Fruit fly (Drosophila melanogaster) whole organism, prepupa: ENCODE measurements around the gene Trm7-32.

Source experiments
- Blimp-1 ChIP-seq: fragments of 200-800 bp; sonication (Bioruptor generic); optimal IDR thresholded peaks from 3 replicates; lab custom pipeline; 2017; ENCODE audit warnings: missing biosample characterization, missing genetic modification characterization, mild to moderate bottlenecking, moderate library complexity, missing genetic modification reagents
- CG10631 ChIP-seq: fragments of 200-800 bp; sonication (Bioruptor generic); optimal IDR thresholded peaks from 2 replicates; lab custom pipeline; 2016; ENCODE audit warnings: missing biosample characterization, missing genetic modification characterization
- CG10669 ChIP-seq: fragments of 200-800 bp; sonication (Bioruptor generic); optimal IDR thresholded peaks from 3 replicates; lab custom pipeline; 2018; ENCODE audit warnings: missing biosample characterization, mild to moderate bottlenecking, missing genetic modification characterization, moderate library complexity
- CG11294 ChIP-seq: fragments of 200-800 bp; sonication (Bioruptor generic); IDR thresholded peaks from 2 replicates; pipeline ENCODE4 v1.3.6; 2022; ENCODE audit warnings: missing biosample characterization, missing genetic modification characterization
- CG11762 ChIP-seq: fragments of 200-800 bp; sonication (Bioruptor generic); optimal IDR thresholded peaks from 3 replicates; lab custom pipeline; 2016; ENCODE audit warnings: missing biosample characterization, missing genetic modification characterization; ENCODE audit not compliant: insufficient read depth
- CG11902 ChIP-seq: fragments of 200-800 bp; sonication (Bioruptor generic); optimal IDR thresholded peaks from 3 replicates; lab custom pipeline; 2016; ENCODE audit warnings: missing biosample characterization, missing genetic modification characterization
- CG16779 ChIP-seq: fragments of 200-800 bp; sonication (Bioruptor generic); optimal IDR thresholded peaks from 3 replicates; lab custom pipeline; 2017; ENCODE audit warnings: missing biosample characterization, mild to moderate bottlenecking, missing genetic modification characterization
- CG3032 ChIP-seq: fragments of 200-800 bp; optimal IDR thresholded peaks from 2 replicates; lab custom pipeline; 2019; ENCODE audit warnings: missing biosample characterization, mild to moderate bottlenecking, missing genetic modification characterization, moderate library complexity
- CG31627 ChIP-seq: fragments of 200-800 bp; sonication (Bioruptor generic); optimal IDR thresholded peaks from 3 replicates; lab custom pipeline; 2016; ENCODE audit warnings: missing biosample characterization, missing genetic modification characterization
- CG34406 ChIP-seq: fragments of 200-800 bp; sonication (Bioruptor generic); optimal IDR thresholded peaks from 3 replicates; lab custom pipeline; 2016; ENCODE audit warnings: missing biosample characterization, missing genetic modification characterization
- CG4318 ChIP-seq: fragments of 200-800 bp; sonication (Bioruptor generic); optimal IDR thresholded peaks from 3 replicates; lab custom pipeline; 2017; ENCODE audit warnings: missing biosample characterization, mild to moderate bottlenecking, missing genetic modification characterization
- CG6163 ChIP-seq: fragments of 200-800 bp; sonication (Bioruptor generic); IDR thresholded peaks from 3 replicates; pipeline ENCODE4 v1.3.6; 2022; ENCODE audit warnings: missing biosample characterization, missing genetic modification characterization
- CG6276 ChIP-seq: fragments of 200-800 bp; sonication (Bioruptor generic); optimal IDR thresholded peaks from 2 replicates; lab custom pipeline; 2017; ENCODE audit warnings: missing biosample characterization, mild to moderate bottlenecking, missing genetic modification characterization
- CG6792 ChIP-seq: fragments of 200-800 bp; sonication (Bioruptor generic); optimal IDR thresholded peaks from 3 replicates; lab custom pipeline; 2016; ENCODE audit warnings: missing biosample characterization, missing genetic modification characterization
- CG6808 ChIP-seq: fragments of 200-800 bp; sonication (Bioruptor generic); optimal IDR thresholded peaks from 3 replicates; lab custom pipeline; 2017; ENCODE audit warnings: missing biosample characterization, missing genetic modification characterization, mild to moderate bottlenecking, moderate library complexity, missing genetic modification reagents
- CG6854 ChIP-seq: fragments of 200-800 bp; sonication (Bioruptor generic); optimal IDR thresholded peaks from 2 replicates; lab custom pipeline; 2017; ENCODE audit warnings: missing biosample characterization, mild to moderate bottlenecking, missing genetic modification characterization
- CG7368 ChIP-seq: fragments of 200-800 bp; sonication (Bioruptor generic); optimal IDR thresholded peaks from 3 replicates; lab custom pipeline; 2016; ENCODE audit warnings: missing biosample characterization, missing genetic modification characterization
- CG8119 ChIP-seq: fragments of 200-800 bp; sonication (Bioruptor generic); IDR thresholded peaks from 3 replicates; pipeline ENCODE4 v1.3.6; 2022; ENCODE audit warnings: missing biosample characterization, missing genetic modification characterization
- CG8319 ChIP-seq: fragments of 200-800 bp; sonication (Bioruptor generic); optimal IDR thresholded peaks from 3 replicates; lab custom pipeline; 2016; ENCODE audit warnings: missing biosample characterization, missing genetic modification characterization
- CG8632 ChIP-seq: fragments of 200-800 bp; sonication (Bioruptor generic); optimal IDR thresholded peaks from 3 replicates; lab custom pipeline; 2016; ENCODE audit warnings: missing biosample characterization, missing genetic modification characterization
- Eip75B ChIP-seq: fragments of 200-800 bp; sonication (Bioruptor generic); optimal IDR thresholded peaks from 3 replicates; lab custom pipeline; 2016; ENCODE audit warnings: missing biosample characterization, missing genetic modification characterization
- Eip78C ChIP-seq: fragments of 200-800 bp; sonication (Bioruptor generic); peaks from one replicate; lab custom pipeline; 2016; ENCODE audit warnings: missing biosample characterization, missing genetic modification characterization
- Eip93F ChIP-seq: fragments of 200-800 bp; sonication (Bioruptor generic); optimal IDR thresholded peaks from 2 replicates; lab custom pipeline; 2016; ENCODE audit warnings: missing biosample characterization, mild to moderate bottlenecking, missing genetic modification characterization
- Ets21C ChIP-seq: fragments of 200-800 bp; sonication (Bioruptor generic); optimal IDR thresholded peaks from 3 replicates; lab custom pipeline; 2016; ENCODE audit warnings: missing biosample characterization, missing genetic modification characterization
- Ets96B ChIP-seq: fragments of 200-800 bp; optimal IDR thresholded peaks from 2 replicates; lab custom pipeline; 2019; ENCODE audit warnings: missing biosample characterization, mild to moderate bottlenecking, missing genetic modification characterization, moderate library complexity
- Gug ChIP-seq: fragments of 200-800 bp; sonication (Bioruptor generic); IDR thresholded peaks from 2 replicates; pipeline ENCODE4 v1.3.6; 2022; ENCODE audit warnings: missing biosample characterization, missing genetic modification characterization
- Hr38 ChIP-seq: sonication (Bioruptor generic); optimal IDR thresholded peaks from 2 replicates; lab custom pipeline; 2016; ENCODE audit warnings: missing biosample characterization, missing genetic modification characterization
- Hr39 ChIP-seq: fragments of 200-800 bp; sonication (Bioruptor generic); optimal IDR thresholded peaks from 2 replicates; lab custom pipeline; 2016; ENCODE audit warnings: missing biosample characterization, missing genetic modification characterization
- Lpt ChIP-seq: fragments of 200-800 bp; sonication (Bioruptor generic); optimal IDR thresholded peaks from 3 replicates; lab custom pipeline; 2016; ENCODE audit warnings: missing biosample characterization, missing genetic modification characterization
- Met ChIP-seq: fragments of 200-800 bp; sonication (Bioruptor generic); optimal IDR thresholded peaks from 3 replicates; lab custom pipeline; 2016; ENCODE audit warnings: missing biosample characterization, missing genetic modification characterization
- OdsH ChIP-seq: fragments of 200-800 bp; sonication (Bioruptor generic); optimal IDR thresholded peaks from 3 replicates; lab custom pipeline; 2016; ENCODE audit warnings: missing biosample characterization, missing genetic modification characterization
- Smox ChIP-seq: fragments of 200-800 bp; sonication (Bioruptor generic); optimal IDR thresholded peaks from 3 replicates; lab custom pipeline; 2016; ENCODE audit warnings: missing biosample characterization, missing genetic modification characterization
- Sox102F ChIP-seq: fragments of 200-800 bp; sonication (Bioruptor generic); optimal IDR thresholded peaks from 2 replicates; lab custom pipeline; 2016; ENCODE audit warnings: missing biosample characterization, mild to moderate bottlenecking, missing genetic modification characterization
- Sox14 ChIP-seq: fragments of 200-800 bp; sonication (Bioruptor generic); optimal IDR thresholded peaks from 3 replicates; lab custom pipeline; 2016; ENCODE audit warnings: missing biosample characterization, missing genetic modification characterization
- Sox15 ChIP-seq: fragments of 200-800 bp; sonication (Bioruptor generic); optimal IDR thresholded peaks from 3 replicates; lab custom pipeline; 2016; ENCODE audit warnings: missing biosample characterization, missing genetic modification characterization
- achi ChIP-seq: fragments of 200-800 bp; sonication (Bioruptor generic); optimal IDR thresholded peaks from 3 replicates; lab custom pipeline; 2016; ENCODE audit warnings: missing biosample characterization, missing genetic modification characterization
- cyc ChIP-seq: fragments of 200-800 bp; sonication (Bioruptor generic); optimal IDR thresholded peaks from 3 replicates; lab custom pipeline; 2016; ENCODE audit warnings: missing biosample characterization, missing genetic modification characterization
- dac ChIP-seq: fragments of 200-800 bp; sonication (Bioruptor generic); optimal IDR thresholded peaks from 2 replicates; lab custom pipeline; 2017; ENCODE audit warnings: missing biosample characterization, mild to moderate bottlenecking, missing genetic modification characterization
- dsx ChIP-seq: fragments of 200-800 bp; optimal IDR thresholded peaks from 3 replicates; lab custom pipeline; 2019; ENCODE audit warnings: missing biosample characterization, mild to moderate bottlenecking, missing genetic modification characterization, moderate library complexity; ENCODE audit not compliant: poor library complexity, severe bottlenecking
- eg ChIP-seq: fragments of 200-800 bp; sonication (Bioruptor generic); IDR thresholded peaks from 3 replicates; pipeline ENCODE4 v1.3.6; 2022; ENCODE audit warnings: missing biosample characterization, missing genetic modification characterization
- fd59A ChIP-seq: fragments of 200-800 bp; sonication (Bioruptor generic); optimal IDR thresholded peaks from 2 replicates; lab custom pipeline; 2017; ENCODE audit warnings: missing biosample characterization, mild to moderate bottlenecking, missing genetic modification characterization, missing genetic modification reagents
- fd85E ChIP-seq: fragments of 200-800 bp; sonication (Bioruptor generic); optimal IDR thresholded peaks from 3 replicates; lab custom pipeline; 2016; ENCODE audit warnings: missing biosample characterization, missing genetic modification characterization
- lz ChIP-seq: fragments of 200-800 bp; sonication (Bioruptor generic); optimal IDR thresholded peaks from 3 replicates; lab custom pipeline; 2016; ENCODE audit warnings: missing biosample characterization, missing genetic modification characterization
- net ChIP-seq: fragments of 200-800 bp; sonication (Bioruptor generic); optimal IDR thresholded peaks from 3 replicates; lab custom pipeline; 2016; ENCODE audit warnings: missing biosample characterization, missing genetic modification characterization
- pdm3 ChIP-seq: fragments of 200-800 bp; sonication (Bioruptor generic); optimal IDR thresholded peaks from 3 replicates; lab custom pipeline; 2016; ENCODE audit warnings: missing biosample characterization, missing genetic modification characterization
- salr ChIP-seq, 2 experiments: fragments of 200-800 bp; sonication (Bioruptor generic); optimal IDR thresholded peaks; 3 replicates each; lab custom pipeline; 2016 to 2018; ENCODE audit warnings: missing biosample characterization in 2 of 2, missing genetic modification characterization in 2 of 2, mild to moderate bottlenecking in 1 of 2
- spab ChIP-seq: fragments of 200-800 bp; sonication (Bioruptor generic); optimal IDR thresholded peaks from 2 replicates; lab custom pipeline; 2017; ENCODE audit warnings: missing biosample characterization, mild to moderate bottlenecking, missing genetic modification characterization, missing genetic modification reagents
- ss ChIP-seq, 2 experiments: fragments of 200-800 bp; sonication (Bioruptor generic); optimal IDR thresholded peaks; 2 replicates in 1 of 2; 3 replicates in 1 of 2; lab custom pipeline; 2017 to 2018; ENCODE audit warnings: mild to moderate bottlenecking in 2 of 2, missing biosample characterization in 2 of 2, missing genetic modification characterization in 2 of 2, moderate library complexity in 1 of 2
- svp ChIP-seq: fragments of 200-800 bp; sonication (Bioruptor generic); peaks from one replicate; lab custom pipeline; 2016; ENCODE audit warnings: missing biosample characterization, missing genetic modification characterization
- topi ChIP-seq: fragments of 200-800 bp; sonication (Bioruptor generic); optimal IDR thresholded peaks from 3 replicates; lab custom pipeline; 2016; ENCODE audit warnings: missing biosample characterization, missing genetic modification characterization

Trm7-32 gene

DNA sequence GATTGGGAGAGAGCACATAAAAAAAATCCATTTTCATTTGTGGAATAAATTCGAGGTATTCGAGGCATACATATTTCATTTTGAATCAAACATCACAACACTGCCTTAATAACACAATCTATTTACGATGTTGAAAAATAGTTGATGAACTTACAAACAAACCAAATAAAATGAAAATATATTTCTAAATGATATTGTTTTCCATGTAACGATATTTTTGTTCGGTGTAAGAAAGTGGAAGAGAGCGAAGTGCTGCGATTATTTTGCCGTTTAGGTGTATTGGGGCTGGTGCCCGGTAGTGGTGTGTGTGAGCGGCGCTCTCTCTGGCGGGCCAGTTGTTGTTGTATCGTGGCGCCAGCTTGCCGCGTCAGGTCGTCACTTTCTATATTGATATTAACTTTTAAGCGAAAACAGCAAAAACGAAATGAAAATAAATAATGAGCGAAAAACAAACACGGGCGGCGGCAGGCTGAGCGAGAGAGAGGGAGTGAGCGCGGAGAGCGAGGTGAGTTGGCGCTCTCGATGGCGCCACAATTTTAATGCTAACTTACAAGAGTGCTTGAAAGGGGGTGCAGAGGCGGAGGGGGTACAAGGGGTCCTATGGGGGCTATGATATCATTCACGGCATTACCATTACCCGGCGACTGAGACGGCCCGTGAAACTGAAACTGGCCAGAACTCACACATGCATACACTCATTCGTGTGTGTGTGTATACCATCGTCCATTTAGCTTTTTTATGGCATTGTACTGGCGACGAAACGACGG is 24.7 kb downstream of the Trm7-32 start:
- peak; percentile 99 for TF ChIP-seq svp (GFP tag; lab: Kevin White, UChicago)
- peak; percentile 98 for TF ChIP-seq topi (GFP tag; lab: Kevin White, UChicago)
- peak; percentile 92 for TF ChIP-seq Eip93F (GFP tag; lab: Kevin White, UChicago)
- TF ChIP-seq fd85E, result peak; percentile 80
- peak; percentile 97 for TF ChIP-seq Sox102F (GFP tag; lab: Kevin White, UChicago)
- TF ChIP-seq Ets21C (GFP tag; lab: Kevin White, UChicago), result peak; percentile 94
- peak; percentile 94 for TF ChIP-seq OdsH (GFP tag; lab: Kevin White, UChicago)
- TF ChIP-seq Lpt, result peak; percentile 89
- TF ChIP-seq CG11294, result peak; percentile 10; the same call in 1 of the 2 replicates
- peak; percentile 91 for TF ChIP-seq dac (GFP tag; lab: Kevin White, UChicago)
- peak; percentile 91 for TF ChIP-seq Ets96B (tag; lab: Kevin White, UChicago)
- TF ChIP-seq CG3032, result peak; percentile 82
- TF ChIP-seq Hr39 (GFP tag; lab: Kevin White, UChicago), result peak; percentile 96
- peak; percentile 93 for TF ChIP-seq CG10669 (GFP tag; lab: Kevin White, UChicago)
- TF ChIP-seq CG31627 (GFP tag; lab: Kevin White, UChicago), result peak; percentile 97
- TF ChIP-seq Eip78C, result peak; percentile 99
- peak; percentile 90 for TF ChIP-seq CG11762 (GFP tag; lab: Kevin White, UChicago)
- TF ChIP-seq salr (GFP tag; optimal IDR thresholded peaks at IDR 0.05; lab: Kevin White, UChicago), result peak; percentile 79 to 90
- TF ChIP-seq CG6854, result peak; percentile 86
- TF ChIP-seq CG4318 (GFP tag; lab: Kevin White, UChicago), result peak; percentile 92
- peak; percentile 93 for TF ChIP-seq CG8632
- TF ChIP-seq Met (GFP tag; lab: Kevin White, UChicago), result peak; percentile 98
- TF ChIP-seq Blimp-1, result peak; percentile 96
- TF ChIP-seq CG7368, result peak; percentile 90
- peak; percentile 84 for TF ChIP-seq spab (GFP tag; lab: Kevin White, UChicago)
- peak; percentile 88 to 92 for TF ChIP-seq ss (GFP tag; optimal IDR thresholded peaks at IDR 0.05; lab: Kevin White, UChicago)
- TF ChIP-seq net, result peak; percentile 95
- peak; percentile 98 for TF ChIP-seq lz (GFP tag; lab: Kevin White, UChicago)
- peak; percentile 90 for TF ChIP-seq Sox15 (GFP tag; lab: Kevin White, UChicago)
- TF ChIP-seq Eip75B, result peak; percentile 97
- TF ChIP-seq CG6163 (GFP tag; lab: Robert Waterston, UW), result peak; percentile 91
- TF ChIP-seq Hr38 (GFP tag; lab: Kevin White, UChicago), result no peak
- TF ChIP-seq CG34406 (GFP tag; lab: Kevin White, UChicago), result peak; percentile 96
- peak; percentile 80 for TF ChIP-seq fd59A (GFP tag; lab: Kevin White, UChicago)
- peak; percentile 88 for TF ChIP-seq CG11902 (GFP tag; lab: Kevin White, UChicago)
- TF ChIP-seq achi, result peak; percentile 94
- TF ChIP-seq CG6792, result peak; percentile 90
- TF ChIP-seq dsx, result peak; percentile 86
- TF ChIP-seq CG8119, result peak; percentile 95
- TF ChIP-seq CG6808, result peak; percentile 85
- peak; percentile 91 for TF ChIP-seq eg
- peak; percentile 97 for TF ChIP-seq pdm3 (GFP tag; lab: Kevin White, UChicago)
- peak; percentile 87 for TF ChIP-seq CG8319 (GFP tag; lab: Kevin White, UChicago)
- TF ChIP-seq CG6276, result peak; percentile 91
- peak; percentile 97 for TF ChIP-seq Sox14
- peak; percentile 97 for TF ChIP-seq Smox
- TF ChIP-seq cyc (GFP tag; lab: Kevin White, UChicago), result peak; percentile 97
- peak; percentile 91 for TF ChIP-seq CG10631 (GFP tag; lab: Kevin White, UChicago)
- peak; percentile 84 for TF ChIP-seq Gug (GFP tag; lab: Robert Waterston, UW)
- peak; percentile 73 for TF ChIP-seq CG16779 (tag; lab: Kevin White, UChicago)
